Worm (Caenorhabditis elegans) whole organism, L3 larva: ENCODE results near the gene ekl-5.
A peak's percentile ranks its signal among the peaks of the same experiment; 100 is the strongest.

ENCODE experiments used
- R02D3.7 ChIP-seq: fragments of 150-350 bp; optimal IDR thresholded peaks from 2 replicates; lab custom pipeline; 2014; ENCODE audit warnings: missing biosample characterization, missing genetic modification characterization
- ZK546.5 ChIP-seq: sonication (generic microtip); optimal IDR thresholded peaks from 2 replicates; lab custom pipeline; 2017; ENCODE audit warnings: missing biosample characterization, missing genetic modification characterization
- aly-2 ChIP-seq: fragments of 150-350 bp; optimal IDR thresholded peaks from 2 replicates; lab custom pipeline; 2014; ENCODE audit warnings: missing biosample characterization, missing genetic modification characterization
- ama-1 ChIP-seq: fragments of 150-350 bp; optimal IDR thresholded peaks from 2 replicates; lab custom pipeline; 2018
- ceh-16 ChIP-seq: sonication (generic microtip); optimal IDR thresholded peaks from 2 replicates; lab custom pipeline; 2017; ENCODE audit warnings: missing biosample characterization, missing genetic modification characterization
- ceh-28 ChIP-seq: fragments of 150-350 bp; optimal IDR thresholded peaks from 2 replicates; lab custom pipeline; 2014; ENCODE audit warnings: missing biosample characterization, missing genetic modification reagents, missing genetic modification characterization
- ceh-82 ChIP-seq: fragments of 150-350 bp; optimal IDR thresholded peaks from 2 replicates; lab custom pipeline; 2014; ENCODE audit warnings: missing biosample characterization, missing genetic modification characterization
- ceh-9 ChIP-seq: sonication (generic microtip); optimal IDR thresholded peaks from 2 replicates; lab custom pipeline; 2018; ENCODE audit warnings: missing biosample characterization, missing genetic modification characterization
- daf-12 ChIP-seq: fragments of 150-350 bp; optimal IDR thresholded peaks from 2 replicates; lab custom pipeline; 2014; ENCODE audit warnings: missing biosample characterization, missing genetic modification reagents, missing genetic modification characterization
- egl-27 ChIP-seq: sonication (generic microtip); optimal IDR thresholded peaks from 4 replicates; lab custom pipeline; 2017; ENCODE audit warnings: missing biosample characterization, missing genetic modification reagents, missing genetic modification characterization
- egl-5 ChIP-seq: fragments of 150-350 bp; optimal IDR thresholded peaks from 2 replicates; lab custom pipeline; 2017; ENCODE audit warnings: missing biosample characterization, missing genetic modification reagents, missing genetic modification characterization, inconsistent platforms
- elt-1 ChIP-seq: fragments of 150-350 bp; optimal IDR thresholded peaks from 2 replicates; lab custom pipeline; 2014; ENCODE audit warnings: missing biosample characterization, missing genetic modification characterization
- elt-2 ChIP-seq: sonication (generic microtip); optimal IDR thresholded peaks from 2 replicates; lab custom pipeline; 2016; ENCODE audit warnings: missing genetic modification reagents, mild to moderate bottlenecking, missing genetic modification characterization, missing compliant biosample characterization
- elt-3 ChIP-seq, 3 experiments: fragments of 150-350 bp in 1 of 3; sonication (generic microtip) in 2 of 3; optimal IDR thresholded peaks; 2 replicates in 2 of 3; 4 replicates in 1 of 3; lab custom pipeline; 2014 to 2017; ENCODE audit warnings: missing biosample characterization in 3 of 3, missing genetic modification characterization in 3 of 3
- eor-1 ChIP-seq, 2 experiments: fragments of 150-350 bp; optimal IDR thresholded peaks; 2 replicates each; lab custom pipeline; 2014 to 2018; ENCODE audit warnings: missing biosample characterization in 2 of 2, missing genetic modification characterization in 2 of 2
- fkh-10 ChIP-seq: sonication (generic microtip); optimal IDR thresholded peaks from 2 replicates; lab custom pipeline; 2017; ENCODE audit warnings: missing biosample characterization, missing genetic modification reagents, missing genetic modification characterization
- fkh-2 ChIP-seq: fragments of 150-350 bp; optimal IDR thresholded peaks from 2 replicates; lab custom pipeline; 2014; ENCODE audit warnings: missing biosample characterization, missing genetic modification reagents, missing genetic modification characterization
- fos-1 ChIP-seq: fragments of 150-350 bp; optimal IDR thresholded peaks from 2 replicates; lab custom pipeline; 2014; ENCODE audit warnings: missing biosample characterization, missing genetic modification characterization
- hmg-11 ChIP-seq: sonication (generic microtip); optimal IDR thresholded peaks from 2 replicates; lab custom pipeline; 2016; ENCODE audit warnings: missing genetic modification characterization, missing compliant biosample characterization
- jun-1 ChIP-seq: fragments of 150-350 bp; optimal IDR thresholded peaks from 2 replicates; lab custom pipeline; 2014; ENCODE audit warnings: missing biosample characterization, missing genetic modification reagents, missing genetic modification characterization
- lin-15B ChIP-seq: fragments of 150-350 bp; optimal IDR thresholded peaks from 2 replicates; lab custom pipeline; 2014; ENCODE audit warnings: missing biosample characterization, missing genetic modification characterization
- lin-39 ChIP-seq: fragments of 150-350 bp; optimal IDR thresholded peaks from 2 replicates; lab custom pipeline; 2018; ENCODE audit warnings: missing biosample characterization, missing genetic modification reagents, missing genetic modification characterization
- lsy-12 ChIP-seq: sonication (generic microtip); optimal IDR thresholded peaks from 2 replicates; lab custom pipeline; 2016; ENCODE audit warnings: mild to moderate bottlenecking, missing genetic modification characterization, missing compliant biosample characterization
- mdl-1 ChIP-seq: fragments of 150-350 bp; optimal IDR thresholded peaks from 2 replicates; lab custom pipeline; 2014; ENCODE audit warnings: missing biosample characterization, missing genetic modification characterization
- mml-1 ChIP-seq: fragments of 150-350 bp; sonication (generic microtip); optimal IDR thresholded peaks from 3 replicates; lab custom pipeline; 2014; ENCODE audit warnings: missing biosample characterization, missing genetic modification characterization
- nfya-1 ChIP-seq: sonication (generic microtip); optimal IDR thresholded peaks from 2 replicates; lab custom pipeline; 2017; ENCODE audit warnings: missing genetic modification characterization, mild to moderate bottlenecking, missing compliant biosample characterization, antibody characterized with exemption, moderate library complexity; ENCODE audit not compliant: insufficient read depth
- nhr-11 ChIP-seq: fragments of 150-350 bp; optimal IDR thresholded peaks from 2 replicates; lab custom pipeline; 2014; ENCODE audit warnings: missing biosample characterization, missing genetic modification characterization
- nhr-12 ChIP-seq: fragments of 150-350 bp; optimal IDR thresholded peaks from 2 replicates; lab custom pipeline; 2014; ENCODE audit warnings: missing biosample characterization, missing genetic modification characterization
- nhr-23 ChIP-seq: fragments of 150-350 bp; optimal IDR thresholded peaks from 2 replicates; lab custom pipeline; 2014; ENCODE audit warnings: missing biosample characterization, missing genetic modification reagents, missing genetic modification characterization
- nhr-237 ChIP-seq: fragments of 150-350 bp; optimal IDR thresholded peaks from 2 replicates; lab custom pipeline; 2014; ENCODE audit warnings: missing biosample characterization, missing genetic modification characterization
- nhr-25 ChIP-seq: sonication (generic microtip); optimal IDR thresholded peaks from 2 replicates; lab custom pipeline; 2017; ENCODE audit warnings: missing biosample characterization, missing genetic modification characterization
- nhr-28 ChIP-seq: fragments of 150-350 bp; optimal IDR thresholded peaks from 2 replicates; lab custom pipeline; 2014; ENCODE audit warnings: missing biosample characterization, missing genetic modification characterization
- nhr-43 ChIP-seq: sonication (generic microtip); optimal IDR thresholded peaks from 2 replicates; lab custom pipeline; 2016; ENCODE audit warnings: mild to moderate bottlenecking, missing genetic modification characterization, missing compliant biosample characterization; ENCODE audit not compliant: poor library complexity, severe bottlenecking
- nhr-67 ChIP-seq: fragments of 150-350 bp; optimal IDR thresholded peaks from 2 replicates; lab custom pipeline; 2014; ENCODE audit warnings: missing biosample characterization, missing genetic modification characterization
- nhr-76 ChIP-seq: fragments of 150-350 bp; sonication (generic microtip); optimal IDR thresholded peaks from 5 replicates; lab custom pipeline; 2014; ENCODE audit warnings: missing biosample characterization, missing genetic modification characterization
- nhr-77 ChIP-seq: fragments of 150-350 bp; optimal IDR thresholded peaks from 2 replicates; lab custom pipeline; 2014; ENCODE audit warnings: missing biosample characterization, missing genetic modification characterization
- pha-4 ChIP-seq: fragments of 150-350 bp; optimal IDR thresholded peaks from 2 replicates; lab custom pipeline; 2014; ENCODE audit warnings: missing biosample characterization, missing genetic modification reagents, missing genetic modification characterization
- pqm-1 ChIP-seq: fragments of 150-350 bp; optimal IDR thresholded peaks from 2 replicates; lab custom pipeline; 2017; ENCODE audit warnings: missing biosample characterization, missing genetic modification characterization, inconsistent platforms
- sea-2 ChIP-seq: fragments of 150-350 bp; sonication (generic microtip); optimal IDR thresholded peaks from 4 replicates; lab custom pipeline; 2014; ENCODE audit warnings: missing biosample characterization, missing genetic modification reagents, missing genetic modification characterization
- skn-1 ChIP-seq: fragments of 150-350 bp; optimal IDR thresholded peaks from 2 replicates; lab custom pipeline; 2014; ENCODE audit warnings: missing biosample characterization, missing genetic modification characterization
- snpc-4 ChIP-seq: fragments of 150-350 bp; optimal IDR thresholded peaks from 2 replicates; lab custom pipeline; 2014; ENCODE audit warnings: missing biosample characterization, missing genetic modification characterization
- tbx-2 ChIP-seq: sonication (generic microtip); optimal IDR thresholded peaks from 2 replicates; lab custom pipeline; 2016; ENCODE audit warnings: mild to moderate bottlenecking, missing genetic modification characterization, missing compliant biosample characterization
- unc-39 ChIP-seq: sonication (generic microtip); optimal IDR thresholded peaks from 4 replicates; lab custom pipeline; 2017; ENCODE audit warnings: missing biosample characterization, missing genetic modification characterization
- unc-62 ChIP-seq: fragments of 150-350 bp; sonication (generic microtip); optimal IDR thresholded peaks from 4 replicates; lab custom pipeline; 2014; ENCODE audit warnings: missing biosample characterization, missing genetic modification reagents, missing genetic modification characterization
- zag-1 ChIP-seq: fragments of 150-350 bp; optimal IDR thresholded peaks from 2 replicates; lab custom pipeline; 2014; ENCODE audit warnings: missing biosample characterization, missing genetic modification characterization
- ztf-11 ChIP-seq: fragments of 150-350 bp; optimal IDR thresholded peaks from 2 replicates; lab custom pipeline; 2014; ENCODE audit warnings: missing biosample characterization, missing genetic modification characterization
- ztf-4 ChIP-seq: fragments of 150-350 bp; optimal IDR thresholded peaks from 2 replicates; lab custom pipeline; 2014; ENCODE audit warnings: missing biosample characterization, missing genetic modification characterization

Gene ekl-5

DNA sequence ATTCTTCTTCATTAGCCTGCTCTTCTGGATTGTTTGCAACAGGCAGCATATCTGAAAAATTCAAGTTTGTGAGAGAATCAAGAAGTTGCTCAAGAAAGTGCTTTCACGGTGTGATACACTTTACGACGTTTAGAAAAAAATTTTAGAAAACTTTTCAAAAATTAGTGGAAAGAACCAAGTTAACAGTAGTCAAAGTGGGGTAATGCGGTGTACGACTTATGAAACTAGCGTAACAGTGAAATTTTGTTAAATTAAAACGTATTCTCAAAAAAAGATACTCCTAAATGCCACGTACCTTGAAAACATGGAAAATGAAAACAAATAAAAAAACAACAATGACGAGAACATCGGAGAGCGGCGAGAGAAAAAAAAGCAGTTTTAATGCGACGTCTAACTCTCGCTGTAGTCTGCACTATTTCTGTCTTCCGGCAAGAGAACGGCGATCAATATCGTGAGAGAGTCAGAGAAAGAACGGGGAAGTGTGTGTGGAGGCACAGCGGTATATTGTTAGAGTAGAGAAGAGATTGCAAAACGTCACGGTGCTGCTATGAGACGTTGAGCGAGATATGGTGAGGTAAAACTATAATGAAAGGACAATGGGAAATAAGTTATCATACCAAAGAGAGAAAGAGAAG is at the start of gene ekl-5:
ekl-5 (minus strand) TSS at position 51 of the 635 bp plus-strand sequence.
- TF ChIP-seq fos-1: no peak
- TF ChIP-seq elt-1: no peak
- TF ChIP-seq sea-2: no peak
- peak; percentile 74 for TF ChIP-seq nfya-1 (tag; lab: Kevin White, UChicago)
- TF ChIP-seq nhr-28 (tag; lab: Kevin White, UChicago): no peak
- no peak for TF ChIP-seq nhr-77 (tag; lab: Kevin White, UChicago)
- TF ChIP-seq egl-27 (tag; lab: Kevin White, UChicago): no peak
- peak; percentile 38 for TF ChIP-seq nhr-23 (tag; lab: Kevin White, UChicago)
- no peak for TF ChIP-seq daf-12
- no peak for TF ChIP-seq unc-62 (GFP tag; lab: Kevin White, UChicago)
- TF ChIP-seq lin-39: peak; percentile 59
- no peak for TF ChIP-seq mml-1
- TF ChIP-seq ama-1 (lab: Kevin White, UChicago): no peak
- no peak for TF ChIP-seq aly-2
- peak; percentile 75 for TF ChIP-seq hmg-11 (tag; lab: Kevin White, UChicago)
- no peak for TF ChIP-seq nhr-12 (tag; lab: Kevin White, UChicago)
- no peak for TF ChIP-seq nhr-67
- peak; percentile 83 for TF ChIP-seq pha-4 (tag; lab: Kevin White, UChicago)
- TF ChIP-seq elt-3 (tag; optimal IDR thresholded peaks at IDR 0.05; lab: Kevin White, UChicago): peak in 2 of 3 experiments; percentile 9 to 73
- no peak for TF ChIP-seq ceh-16
- TF ChIP-seq nhr-43 (tag; lab: Kevin White, UChicago): no peak
- TF ChIP-seq nhr-25 (tag; lab: Kevin White, UChicago): peak; percentile 72
- TF ChIP-seq snpc-4 (tag; lab: Kevin White, UChicago): peak; percentile 32
- no peak for TF ChIP-seq skn-1 (tag; lab: Kevin White, UChicago)
- no peak for TF ChIP-seq unc-39 (tag; lab: Kevin White, UChicago)
- no peak for TF ChIP-seq nhr-11 (tag; lab: Kevin White, UChicago)
- peak; percentile 13 for TF ChIP-seq pqm-1
- no peak for TF ChIP-seq eor-1 (tag; optimal IDR thresholded peaks at IDR 0.05; lab: Kevin White, UChicago)
- TF ChIP-seq ztf-4 (tag; lab: Kevin White, UChicago): no peak
- peak; percentile 54 for TF ChIP-seq elt-2 (tag; lab: Kevin White, UChicago)
- TF ChIP-seq ceh-82 (tag; lab: Kevin White, UChicago): no peak
- TF ChIP-seq fkh-10: no peak
- TF ChIP-seq nhr-76 (tag; lab: Kevin White, UChicago): no peak
- peak; percentile 83 for TF ChIP-seq egl-5 (tag; lab: Kevin White, UChicago)
- no peak for TF ChIP-seq ztf-11
- TF ChIP-seq R02D3.7 (tag; lab: Kevin White, UChicago): peak; percentile 16
- no peak for TF ChIP-seq nhr-237 (tag; lab: Kevin White, UChicago)
- peak; percentile 85 for TF ChIP-seq ceh-28 (tag; lab: Kevin White, UChicago)
- TF ChIP-seq lsy-12 (tag; lab: Kevin White, UChicago): no peak
- TF ChIP-seq ceh-9 (tag; lab: Kevin White, UChicago): no peak
- TF ChIP-seq fkh-2: no peak
- TF ChIP-seq zag-1 (tag; lab: Kevin White, UChicago): no peak
- no peak for TF ChIP-seq lin-15B (tag; lab: Kevin White, UChicago)
- TF ChIP-seq mdl-1 (tag; lab: Kevin White, UChicago): no peak
- TF ChIP-seq ZK546.5: no peak
- no peak for TF ChIP-seq tbx-2 (tag; lab: Kevin White, UChicago)
- TF ChIP-seq jun-1 (tag; lab: Kevin White, UChicago): peak; percentile 25
